Worm (Caenorhabditis elegans) whole organism, L4 larva: ENCODE data around the gene ZK813.1.

Experiments used
- F10B5.3 ChIP-seq: sonication (generic microtip); optimal IDR thresholded peaks from 2 replicates; lab custom pipeline; 2016; ENCODE audit warnings: mild to moderate bottlenecking, missing genetic modification characterization, missing compliant biosample characterization
- F44E2.7 ChIP-seq: fragments of 200-800 bp; sonication (Bioruptor generic); IDR thresholded peaks from 2 replicates; pipeline ENCODE4 v2.1.2; 2022; ENCODE audit warnings: missing genetic modification characterization, missing compliant biosample characterization
- F49E8.2 ChIP-seq: sonication (generic microtip); optimal IDR thresholded peaks from 2 replicates; lab custom pipeline; 2016; ENCODE audit warnings: missing compliant biosample characterization, mild to moderate bottlenecking, missing genetic modification characterization, borderline replicate concordance
- aha-1 ChIP-seq: fragments of 150-350 bp; peaks from one replicate; lab custom pipeline; 2014; ENCODE audit warnings: missing biosample characterization, missing genetic modification characterization
- aly-2 ChIP-seq: sonication (generic microtip); optimal IDR thresholded peaks from 2 replicates; lab custom pipeline; 2018; ENCODE audit warnings: missing biosample characterization, missing genetic modification characterization
- arid-1 ChIP-seq: fragments of 200-800 bp; sonication (Bioruptor generic); conservative IDR thresholded peaks from 2 replicates; pipeline ENCODE4 v1.3.6; 2022; ENCODE audit warnings: missing genetic modification reagents, missing genetic modification characterization, missing compliant biosample characterization
- ceh-20 ChIP-seq: fragments of 200-800 bp; sonication (Bioruptor generic); IDR thresholded peaks from 2 replicates; pipeline ENCODE4 v1.3.6; 2022; ENCODE audit warnings: missing genetic modification reagents, missing genetic modification characterization, missing compliant biosample characterization
- daf-16 ChIP-seq, 3 experiments: sonication (generic microtip); optimal IDR thresholded peaks; 2 replicates each; lab custom pipeline; 2016 to 2017; ENCODE audit warnings: missing genetic modification characterization in 3 of 3, missing genetic modification reagents in 3 of 3, mild to moderate bottlenecking in 2 of 3, missing compliant biosample characterization in 2 of 3, missing biosample characterization in 1 of 3, moderate library complexity in 1 of 3
- duxl-1 ChIP-seq: sonication (generic microtip); optimal IDR thresholded peaks from 2 replicates; lab custom pipeline; 2016; ENCODE audit warnings: mild to moderate bottlenecking, missing genetic modification characterization, moderate library complexity, missing compliant biosample characterization; ENCODE audit not compliant: poor library complexity
- dve-1 ChIP-seq: sonication (generic microtip); optimal IDR thresholded peaks from 2 replicates; lab custom pipeline; 2017; ENCODE audit warnings: antibody characterized with exemption, mild to moderate bottlenecking, missing genetic modification characterization, missing compliant biosample characterization; ENCODE audit not compliant: insufficient read depth
- fos-1 ChIP-seq: fragments of 150-350 bp; optimal IDR thresholded peaks from 2 replicates; lab custom pipeline; 2014; ENCODE audit warnings: missing biosample characterization, missing genetic modification characterization
- gei-8 ChIP-seq: fragments of 200-800 bp; sonication (Bioruptor generic); optimal IDR thresholded peaks from 2 replicates; lab custom pipeline; 2018; ENCODE audit warnings: mild to moderate bottlenecking, missing genetic modification characterization, missing compliant biosample characterization
- hlh-11 ChIP-seq: fragments of 200-800 bp; sonication (Bioruptor generic); optimal IDR thresholded peaks from 2 replicates; lab custom pipeline; 2018; ENCODE audit warnings: mild to moderate bottlenecking, missing genetic modification characterization, missing compliant biosample characterization
- hmg-1.1 ChIP-seq: fragments of 200-800 bp; sonication (Bioruptor generic); IDR thresholded peaks from 2 replicates; pipeline ENCODE4 v1.3.6; 2022; ENCODE audit warnings: missing genetic modification reagents, missing genetic modification characterization, missing compliant biosample characterization
- jun-1 ChIP-seq: fragments of 150-350 bp; optimal IDR thresholded peaks from 2 replicates; lab custom pipeline; 2014; ENCODE audit warnings: missing biosample characterization, missing genetic modification reagents, missing genetic modification characterization
- lin-1 ChIP-seq: fragments of 200-800 bp; sonication (Bioruptor generic); IDR thresholded peaks from 2 replicates; pipeline ENCODE4 v1.3.6; 2022; ENCODE audit warnings: missing genetic modification reagents, missing genetic modification characterization, missing compliant biosample characterization
- lin-39 ChIP-seq: fragments of 150-350 bp; optimal IDR thresholded peaks from 2 replicates; lab custom pipeline; 2014; ENCODE audit warnings: missing biosample characterization, missing genetic modification reagents, missing genetic modification characterization
- nhr-11 ChIP-seq: fragments of 150-350 bp; optimal IDR thresholded peaks from 2 replicates; lab custom pipeline; 2014; ENCODE audit warnings: missing biosample characterization, missing genetic modification characterization
- nhr-237 ChIP-seq: sonication (generic microtip); optimal IDR thresholded peaks from 2 replicates; lab custom pipeline; 2017; ENCODE audit warnings: missing biosample characterization, missing genetic modification characterization
- nhr-41 ChIP-seq: fragments of 200-800 bp; sonication (Bioruptor generic); IDR thresholded peaks from 2 replicates; pipeline ENCODE4 v1.3.6; 2022; ENCODE audit warnings: missing genetic modification reagents, missing genetic modification characterization, missing compliant biosample characterization
- nhr-42 ChIP-seq: fragments of 200-800 bp; sonication (Bioruptor generic); IDR thresholded peaks from 2 replicates; pipeline ENCODE4 v1.3.6; 2022; ENCODE audit warnings: missing genetic modification characterization, missing compliant biosample characterization
- nhr-77 ChIP-seq: fragments of 150-350 bp; optimal IDR thresholded peaks from 2 replicates; lab custom pipeline; 2014; ENCODE audit warnings: missing biosample characterization, missing genetic modification characterization
- rbr-2 ChIP-seq: sonication (generic microtip); optimal IDR thresholded peaks from 2 replicates; lab custom pipeline; 2016; ENCODE audit warnings: missing genotype, missing genetic modification characterization, missing compliant biosample characterization
- spr-3 ChIP-seq: fragments of 200-800 bp; sonication (Bioruptor generic); optimal IDR thresholded peaks from 2 replicates; lab custom pipeline; 2018; ENCODE audit warnings: mild to moderate bottlenecking, missing genetic modification characterization, missing compliant biosample characterization
- unc-62 ChIP-seq, 3 experiments: fragments of 150-350 bp in 1 of 3; sonication (generic microtip); optimal IDR thresholded peaks in 2 of 3; peaks in 1 of 3; 1 replicate in 1 of 3; 2 replicates in 2 of 3; lab custom pipeline; 2014 to 2017; ENCODE audit warnings: missing biosample characterization in 3 of 3, missing genetic modification characterization in 3 of 3, missing genetic modification reagents in 3 of 3, missing genotype in 1 of 3
- vab-7 ChIP-seq: fragments of 200-800 bp; sonication (Bioruptor generic); IDR thresholded peaks from 2 replicates; pipeline ENCODE4 v1.3.6; 2022; ENCODE audit warnings: missing genetic modification reagents, missing genetic modification characterization, missing compliant biosample characterization
- zfp-3 ChIP-seq: fragments of 200-800 bp; sonication (Bioruptor generic); conservative IDR thresholded peaks from 2 replicates; pipeline ENCODE4 v1.3.6; 2022; ENCODE audit warnings: missing genetic modification reagents, missing genetic modification characterization, missing compliant biosample characterization

The ZK813.1 gene

DNA sequence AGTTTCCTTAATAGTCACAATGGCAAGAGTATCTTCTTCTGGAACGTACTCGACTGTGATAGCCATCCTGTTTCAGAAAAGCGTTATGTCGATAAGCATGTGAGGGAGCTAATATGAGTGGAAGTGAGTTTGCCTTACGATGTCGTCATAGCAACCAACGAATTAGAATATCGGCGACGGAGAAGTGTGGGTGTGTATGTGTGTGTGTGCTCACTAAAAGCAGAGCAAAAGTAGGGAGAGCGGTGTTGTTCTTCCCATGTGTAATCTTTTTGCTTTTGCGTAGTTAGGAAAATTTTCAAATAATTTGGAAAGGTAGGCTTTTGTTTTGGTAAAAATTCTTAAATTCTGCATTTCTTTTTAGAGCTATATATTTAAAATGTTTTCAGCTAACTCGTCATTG, 5.0 kb downstream of the ZK813.1 start, which contains the start of gene ZK813.5:
Gene ZK813.5, minus strand, starts transcription at position 101 of the 400 bp plus-strand sequence.
- no peak for TF ChIP-seq nhr-237 (tag; lab: Kevin White, UChicago)
- TF ChIP-seq dve-1 (tag; lab: Kevin White, UChicago) = no peak
- no peak for TF ChIP-seq nhr-77 (tag; lab: Kevin White, UChicago)
- TF ChIP-seq F49E8.2 (tag; lab: Kevin White, UChicago) = no peak
- no peak for TF ChIP-seq lin-1 (GFP tag; lab: Robert Waterston, UW)
- no peak for TF ChIP-seq nhr-42 (GFP tag; lab: Robert Waterston, UW)
- TF ChIP-seq spr-3 (GFP tag; lab: Kevin White, UChicago) = no peak
- peak in 1 of 2 experiments; percentile 15 for TF ChIP-seq unc-62 (GFP tag; optimal IDR thresholded peaks at IDR 0.05 in 1 of 2; lab: Kevin White, UChicago)
- TF ChIP-seq unc-62 (tag; optimal IDR thresholded peaks at IDR 0.05; lab: Kevin White, UChicago) = no peak
- no peak for TF ChIP-seq aly-2 (tag; lab: Kevin White, UChicago)

DNA sequence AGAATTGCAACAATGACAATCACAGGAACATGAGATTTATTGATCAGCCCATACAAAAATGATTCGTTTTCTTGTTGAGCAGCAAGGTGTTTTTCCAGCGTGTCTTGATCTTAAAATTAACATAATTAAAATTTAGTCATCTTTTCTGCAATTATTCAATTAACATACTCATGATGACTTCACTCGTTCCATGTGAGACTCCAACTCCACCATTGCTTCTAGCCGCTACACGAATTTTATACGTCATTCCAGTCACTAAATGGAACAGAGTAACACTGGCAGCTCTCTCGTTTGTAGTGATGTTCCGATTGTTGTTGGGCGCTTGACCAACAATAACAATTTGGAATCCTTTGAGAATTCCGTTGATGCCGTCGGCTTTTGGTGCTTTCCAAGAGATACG, 7.8 kb downstream of the ZK813.1 start:
- TF ChIP-seq unc-62 (GFP tag; optimal IDR thresholded peaks at IDR 0.05 in 1 of 2; lab: Kevin White, UChicago) (peak in 1 of 2 experiments; percentile 90), unc-62 (tag; optimal IDR thresholded peaks at IDR 0.05; lab: Kevin White, UChicago) (no peak), duxl-1 (tag; lab: Kevin White, UChicago) (no peak)
- TF ChIP-seq, all 104 proteins: peak for 1

DNA sequence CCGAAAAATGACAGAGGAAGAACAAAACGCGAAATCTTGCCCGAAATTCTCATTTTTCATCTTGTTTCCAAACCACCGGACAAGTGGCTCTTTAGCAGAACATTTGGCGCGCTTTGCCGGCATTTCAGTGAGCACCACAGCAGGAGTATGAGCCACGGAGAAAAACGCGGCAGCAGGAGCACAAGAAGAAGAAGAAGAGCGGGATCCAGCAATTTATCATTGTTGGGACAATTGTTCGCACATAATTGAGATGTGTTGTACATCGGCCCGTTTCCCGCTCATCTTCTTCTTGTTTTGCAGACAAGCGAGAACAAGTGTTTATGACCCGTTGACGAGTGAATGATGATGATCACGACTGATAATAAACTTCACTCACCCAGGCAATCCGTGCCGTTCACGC, 9.4 kb downstream of the ZK813.1 start:
- TF ChIP-seq ceh-20 (GFP tag; lab: Robert Waterston, UW) = peak; percentile 83; the same call in 1 of the 2 replicates
- peak; percentile 77 for TF ChIP-seq lin-39
- no peak for TF ChIP-seq jun-1 (tag; lab: Kevin White, UChicago)
- peak; percentile 38 for TF ChIP-seq hlh-11 (tag; lab: Kevin White, UChicago)
- no peak for TF ChIP-seq F44E2.7 (GFP tag; lab: Robert Waterston, UW)
- 0 out of 2 replicates have a peak, but pooled peaks have one; percentile 20 for TF ChIP-seq hmg-1.1
- peak; percentile 61 for TF ChIP-seq nhr-11 (tag; lab: Kevin White, UChicago)
- TF ChIP-seq daf-16 (GFP tag; optimal IDR thresholded peaks at IDR 0.05; lab: Kevin White, UChicago) = peak in 1 of 2 experiments; percentile 66
- no peak for TF ChIP-seq daf-16 (tag; optimal IDR thresholded peaks at IDR 0.05; lab: Kevin White, UChicago)
- no peak for TF ChIP-seq arid-1
- TF ChIP-seq, all 104 proteins: peak for 6

DNA sequence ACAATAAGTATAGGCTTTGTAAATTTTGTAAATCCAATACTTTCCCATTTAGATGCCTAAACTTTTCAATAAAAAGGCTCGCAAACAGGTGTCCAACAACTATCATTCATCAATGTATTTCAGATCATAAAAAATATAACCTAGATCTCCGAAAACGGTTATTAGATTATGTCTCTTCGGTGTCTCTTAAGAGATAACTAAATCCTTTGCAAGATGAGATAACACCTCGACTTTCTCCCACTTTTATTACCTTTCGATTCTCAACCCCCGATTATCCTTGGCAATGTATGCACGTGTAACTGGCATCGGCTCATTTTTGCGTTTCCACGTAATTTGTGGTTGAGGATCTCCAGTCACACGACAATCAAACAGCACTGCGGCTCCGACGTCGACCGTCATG, 16.0 kb downstream of the ZK813.1 start:
- TF ChIP-seq nhr-41 (GFP tag; lab: Robert Waterston, UW) = no peak
- no peak for TF ChIP-seq zfp-3 (GFP tag; lab: Robert Waterston, UW)
- no peak for TF ChIP-seq vab-7 (GFP tag; lab: Robert Waterston, UW)
- TF ChIP-seq fos-1 (tag; lab: Kevin White, UChicago) = no peak
- TF ChIP-seq duxl-1 (tag; lab: Kevin White, UChicago) = no peak
- TF ChIP-seq jun-1 (tag; lab: Kevin White, UChicago) = no peak

DNA sequence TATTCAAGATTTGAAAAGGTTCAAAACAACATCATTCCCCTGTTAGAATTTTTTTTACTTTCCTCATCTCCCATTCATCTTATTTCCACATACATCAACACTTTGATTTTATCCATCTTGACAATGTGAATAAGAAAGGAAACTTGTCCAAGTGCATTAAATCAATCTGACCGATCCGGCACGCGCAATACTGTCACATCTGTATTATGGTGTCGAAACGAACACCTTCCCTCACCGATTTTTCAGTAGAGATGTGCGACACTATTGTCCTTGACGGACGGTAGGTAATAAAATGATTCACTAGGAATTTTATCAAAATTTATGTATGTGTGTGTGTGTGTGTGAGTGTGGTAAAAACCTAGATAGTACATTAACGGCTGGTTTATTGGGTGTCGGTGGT, 17.8 kb downstream of the ZK813.1 start:
- no peak for TF ChIP-seq vab-7 (GFP tag; lab: Robert Waterston, UW)
- TF ChIP-seq F49E8.2 (tag; lab: Kevin White, UChicago) = no peak
- TF ChIP-seq gei-8 (GFP tag; lab: Kevin White, UChicago) = no peak
- peak in 1 of 2 experiments; percentile 42 for TF ChIP-seq unc-62 (GFP tag; optimal IDR thresholded peaks at IDR 0.05 in 1 of 2; lab: Kevin White, UChicago)
- TF ChIP-seq unc-62 (tag; optimal IDR thresholded peaks at IDR 0.05; lab: Kevin White, UChicago) = no peak
- TF ChIP-seq nhr-11 (tag; lab: Kevin White, UChicago) = no peak
- TF ChIP-seq F10B5.3 (tag; lab: Kevin White, UChicago) = no peak
- TF ChIP-seq rbr-2 = no peak
- TF ChIP-seq aha-1 = no peak
